Worm (Caenorhabditis elegans) whole organism, L2 larva: ENCODE results near the gene F41C3.11.

ENCODE experiments used
- F13H6.1 ChIP-seq: sonication (generic microtip); optimal IDR thresholded peaks from 2 replicates; lab custom pipeline; 2016; ENCODE audit warnings: missing genetic modification characterization, missing compliant biosample characterization
- R02D3.7 ChIP-seq: fragments of 150-350 bp; optimal IDR thresholded peaks from 2 replicates; lab custom pipeline; 2014; ENCODE audit warnings: missing biosample characterization, missing genetic modification characterization
- Y55F3AM.14 ChIP-seq: fragments of 200-800 bp; sonication (Bioruptor generic); optimal IDR thresholded peaks from 2 replicates; lab custom pipeline; 2018; ENCODE audit warnings: mild to moderate bottlenecking, missing genetic modification characterization, missing compliant biosample characterization
- alr-1 ChIP-seq: fragments of 150-350 bp; optimal IDR thresholded peaks from 2 replicates; lab custom pipeline; 2014; ENCODE audit warnings: missing biosample characterization, missing genetic modification characterization
- ama-1 ChIP-seq: fragments of 150-350 bp; optimal IDR thresholded peaks from 2 replicates; lab custom pipeline; 2018; ENCODE audit warnings: inconsistent platforms
- blmp-1 ChIP-seq: sonication (generic microtip); optimal IDR thresholded peaks from 2 replicates; lab custom pipeline; 2017; ENCODE audit warnings: missing genetic modification characterization, mild to moderate bottlenecking, missing compliant biosample characterization, antibody characterized with exemption, moderate library complexity; ENCODE audit not compliant: insufficient read depth
- ceh-16 ChIP-seq: fragments of 150-350 bp; optimal IDR thresholded peaks from 2 replicates; lab custom pipeline; 2014; ENCODE audit warnings: missing biosample characterization, missing genetic modification characterization
- crh-2 ChIP-seq: sonication (generic microtip); optimal IDR thresholded peaks from 2 replicates; lab custom pipeline; 2017; ENCODE audit warnings: missing biosample characterization, missing genetic modification characterization
- egl-27 ChIP-seq: sonication (generic microtip); optimal IDR thresholded peaks from 3 replicates; lab custom pipeline; 2017; ENCODE audit warnings: missing biosample characterization, missing genetic modification reagents, missing genetic modification characterization
- elt-1 ChIP-seq: fragments of 150-350 bp; optimal IDR thresholded peaks from 2 replicates; lab custom pipeline; 2014; ENCODE audit warnings: missing biosample characterization, missing genetic modification characterization
- elt-3 ChIP-seq: sonication (generic microtip); optimal IDR thresholded peaks from 2 replicates; lab custom pipeline; 2017; ENCODE audit warnings: missing biosample characterization, missing genetic modification characterization
- fos-1 ChIP-seq: fragments of 150-350 bp; optimal IDR thresholded peaks from 2 replicates; lab custom pipeline; 2014; ENCODE audit warnings: missing biosample characterization, missing genetic modification characterization
- lin-11 ChIP-seq: fragments of 150-350 bp; sonication (generic microtip); optimal IDR thresholded peaks from 2 replicates; lab custom pipeline; 2014; ENCODE audit warnings: missing biosample characterization, missing genetic modification characterization, inconsistent platforms, mixed read lengths
- lin-13 ChIP-seq: fragments of 150-350 bp; optimal IDR thresholded peaks from 2 replicates; lab custom pipeline; 2014; ENCODE audit warnings: missing biosample characterization, missing genetic modification reagents, missing genetic modification characterization
- lin-39 ChIP-seq: fragments of 150-350 bp; optimal IDR thresholded peaks from 2 replicates; lab custom pipeline; 2014; ENCODE audit warnings: missing biosample characterization, missing genetic modification reagents, missing genetic modification characterization
- lsy-2 ChIP-seq, 2 experiments: fragments of 150-350 bp in 1 of 2; sonication (generic microtip) in 1 of 2; optimal IDR thresholded peaks; 2 replicates each; lab custom pipeline; 2014 to 2017; ENCODE audit warnings: missing biosample characterization in 2 of 2, missing genetic modification characterization in 2 of 2
- mbf-1 ChIP-seq: sonication (generic microtip); optimal IDR thresholded peaks from 2 replicates; lab custom pipeline; 2017; ENCODE audit warnings: missing biosample characterization, missing genetic modification characterization
- nhr-11 ChIP-seq: fragments of 150-350 bp; optimal IDR thresholded peaks from 2 replicates; lab custom pipeline; 2014; ENCODE audit warnings: missing biosample characterization, missing genetic modification characterization
- nhr-12 ChIP-seq: fragments of 150-350 bp; optimal IDR thresholded peaks from 2 replicates; lab custom pipeline; 2014; ENCODE audit warnings: missing biosample characterization, missing genetic modification characterization
- nhr-129 ChIP-seq: fragments of 150-350 bp; optimal IDR thresholded peaks from 2 replicates; lab custom pipeline; 2014; ENCODE audit warnings: missing biosample characterization, missing genetic modification characterization
- nhr-21 ChIP-seq: fragments of 150-350 bp; optimal IDR thresholded peaks from 2 replicates; lab custom pipeline; 2014; ENCODE audit warnings: missing biosample characterization, missing genetic modification characterization
- nhr-23 ChIP-seq: fragments of 150-350 bp; optimal IDR thresholded peaks from 2 replicates; lab custom pipeline; 2014; ENCODE audit warnings: missing biosample characterization, missing genetic modification reagents, missing genetic modification characterization
- nhr-237 ChIP-seq: fragments of 150-350 bp; optimal IDR thresholded peaks from 2 replicates; lab custom pipeline; 2014; ENCODE audit warnings: missing biosample characterization, missing genetic modification characterization
- nhr-6 ChIP-seq: fragments of 150-350 bp; optimal IDR thresholded peaks from 2 replicates; lab custom pipeline; 2014; ENCODE audit warnings: missing biosample characterization, missing genetic modification characterization
- peb-1 ChIP-seq: fragments of 150-350 bp; optimal IDR thresholded peaks from 2 replicates; lab custom pipeline; 2014; ENCODE audit warnings: missing biosample characterization, missing genetic modification characterization
- sem-4 ChIP-seq: fragments of 150-350 bp; optimal IDR thresholded peaks from 2 replicates; lab custom pipeline; 2014; ENCODE audit warnings: missing biosample characterization, missing genetic modification reagents, missing genetic modification characterization
- sma-3 ChIP-seq: sonication (generic microtip); optimal IDR thresholded peaks from 2 replicates; lab custom pipeline; 2016; ENCODE audit warnings: missing genetic modification reagents, missing genetic modification characterization, missing compliant biosample characterization
- sma-9 ChIP-seq, 2 experiments: fragments of 150-350 bp in 1 of 2; sonication (generic microtip) in 1 of 2; optimal IDR thresholded peaks; 2 replicates each; lab custom pipeline; 2014 to 2016; ENCODE audit warnings: missing genetic modification characterization in 2 of 2, mild to moderate bottlenecking in 1 of 2, missing biosample characterization in 1 of 2, missing compliant biosample characterization in 1 of 2, missing genetic modification reagents in 1 of 2, moderate library complexity in 1 of 2
- snpc-4 ChIP-seq: fragments of 150-350 bp; optimal IDR thresholded peaks from 2 replicates; lab custom pipeline; 2014; ENCODE audit warnings: missing biosample characterization, missing genetic modification characterization
- unc-39 ChIP-seq: fragments of 150-350 bp; optimal IDR thresholded peaks from 2 replicates; lab custom pipeline; 2014; ENCODE audit warnings: missing biosample characterization, missing genetic modification characterization
- unc-55 ChIP-seq: fragments of 150-350 bp; sonication (generic microtip); optimal IDR thresholded peaks from 3 replicates; lab custom pipeline; 2014; ENCODE audit warnings: missing biosample characterization, missing genetic modification reagents, missing genetic modification characterization
- ztf-4 ChIP-seq: fragments of 150-350 bp; optimal IDR thresholded peaks from 2 replicates; lab custom pipeline; 2014; ENCODE audit warnings: missing biosample characterization, missing genetic modification characterization

Gene F41C3.11

ce11 chrII:4733848-4734247 is at the start of gene F41C3.11:
Gene F41C3.11, minus strand, starts transcription at chrII:4733948.
- TF ChIP-seq alr-1 (tag; lab: Kevin White, UChicago), result no peak
- no peak for TF ChIP-seq mbf-1 (tag; lab: Kevin White, UChicago)
- TF ChIP-seq lin-11 (tag; lab: Kevin White, UChicago), result no peak
- TF ChIP-seq unc-39, result no peak
- no peak for TF ChIP-seq snpc-4 (tag; lab: Kevin White, UChicago)
- TF ChIP-seq nhr-11 (tag; lab: Kevin White, UChicago), result no peak
- no peak for TF ChIP-seq elt-1 (tag; lab: Kevin White, UChicago)
- no peak for TF ChIP-seq sma-9 (GFP tag; optimal IDR thresholded peaks at IDR 0.05; lab: Kevin White, UChicago)
- TF ChIP-seq sma-9 (tag; optimal IDR thresholded peaks at IDR 0.05; lab: Kevin White, UChicago), result no peak
- no peak for TF ChIP-seq nhr-12 (tag; lab: Kevin White, UChicago)
- no peak for TF ChIP-seq nhr-129 (tag; lab: Kevin White, UChicago)
- no peak for TF ChIP-seq sem-4 (tag; lab: Kevin White, UChicago)
- TF ChIP-seq lin-39 (tag; lab: Kevin White, UChicago), result no peak

- TF ChIP-seq sma-3 (GFP tag; lab: Kevin White, UChicago) (no peak), nhr-11 (tag; lab: Kevin White, UChicago) (no peak), nhr-6 (tag; lab: Kevin White, UChicago) (no peak), sma-9 (GFP tag; optimal IDR thresholded peaks at IDR 0.05; lab: Kevin White, UChicago) (no peak), sma-9 (tag; optimal IDR thresholded peaks at IDR 0.05; lab: Kevin White, UChicago) (no peak), blmp-1 (tag; lab: Kevin White, UChicago) (no peak), ama-1 (lab: Kevin White, UChicago) (no peak), F13H6.1 (tag; lab: Kevin White, UChicago) (no peak), nhr-21 (tag; lab: Kevin White, UChicago) (no peak), egl-27 (no peak), ztf-4 (tag; lab: Kevin White, UChicago) (no peak), nhr-129 (tag; lab: Kevin White, UChicago) (no peak), lsy-2 (tag; optimal IDR thresholded peaks at IDR 0.05; lab: Kevin White, UChicago) (no peak), nhr-237 (no peak)
Observed at ce11 chrII:4779753-4780152, 46.0 kb upstream of the F41C3.11 start.

ce11 chrII:4776933-4777332 is 43.2 kb upstream of the F41C3.11 start, which contains the start of gene F26G1.11:
Gene F26G1.11, plus strand, starts transcription at chrII:4777137.
- TF ChIP-seq fos-1 (tag; lab: Kevin White, UChicago), result peak; percentile 90
- no peak for TF ChIP-seq nhr-23 (tag; lab: Kevin White, UChicago)
- TF ChIP-seq R02D3.7 (tag; lab: Kevin White, UChicago), result no peak
- TF ChIP-seq nhr-21 (tag; lab: Kevin White, UChicago), result no peak
- TF ChIP-seq crh-2 (tag; lab: Kevin White, UChicago), result peak; percentile 16
- no peak for TF ChIP-seq alr-1 (tag; lab: Kevin White, UChicago)
- TF ChIP-seq sma-9 (GFP tag; optimal IDR thresholded peaks at IDR 0.05; lab: Kevin White, UChicago), result peak; percentile 18
- TF ChIP-seq sma-9 (tag; optimal IDR thresholded peaks at IDR 0.05; lab: Kevin White, UChicago), result no peak
- TF ChIP-seq elt-3 (tag; lab: Kevin White, UChicago), result no peak
- TF ChIP-seq peb-1 (tag; lab: Kevin White, UChicago), result no peak
- no peak for TF ChIP-seq ama-1 (lab: Kevin White, UChicago)

- TF ChIP-seq lin-11 (tag; lab: Kevin White, UChicago) (no peak), ztf-4 (tag; lab: Kevin White, UChicago) (no peak), ceh-16 (tag; lab: Kevin White, UChicago) (no peak), Y55F3AM.14 (no peak), sma-3 (GFP tag; lab: Kevin White, UChicago) (no peak), R02D3.7 (tag; lab: Kevin White, UChicago) (no peak)
Observed at ce11 chrII:4775802-4776201, 42.1 kb upstream of the F41C3.11 start.

ce11 chrII:4773891-4774432 is 40.2 kb upstream of the F41C3.11 start, which contains the start of the genes F26G1.9 and F26G1.10:
Gene F26G1.9, minus strand, starts transcription at chrII:4773991.
Gene F26G1.10, plus strand, starts transcription at chrII:4774382.
- TF ChIP-seq unc-55 (GFP tag; lab: Kevin White, UChicago), result no peak
- TF ChIP-seq fos-1 (tag; lab: Kevin White, UChicago), result peak; percentile 28
- no peak for TF ChIP-seq lin-13 (GFP tag; lab: Kevin White, UChicago)
